Worm (Caenorhabditis elegans) whole organism, midembryonic: ENCODE data around the gene aly-1.
A peak's percentile ranks its signal among the peaks of the same experiment; 100 is the strongest.

Experiments
- T22C8.4 ChIP-seq: fragments of 200-800 bp; sonication (Bioruptor generic); IDR thresholded peaks from 2 replicates; pipeline ENCODE4 v1.3.6; 2022; ENCODE audit warnings: missing genetic modification characterization, missing compliant biosample characterization
- cog-1 ChIP-seq: sonication (generic microtip); optimal IDR thresholded peaks from 2 replicates; lab custom pipeline; 2016; ENCODE audit warnings: missing genetic modification characterization, missing compliant biosample characterization
- flt-1 ChIP-seq: fragments of 200-800 bp; sonication (Bioruptor generic); IDR thresholded peaks from 2 replicates; pipeline ENCODE4 v1.3.6; 2022; ENCODE audit warnings: missing genetic modification characterization, missing compliant biosample characterization
- klf-2 ChIP-seq: fragments of 200-800 bp; sonication (Bioruptor generic); conservative IDR thresholded peaks from 2 replicates; pipeline ENCODE4 v1.3.6; 2022; ENCODE audit warnings: missing genetic modification reagents, missing genetic modification characterization, missing compliant biosample characterization
- med-1 ChIP-seq: sonication (generic microtip); optimal IDR thresholded peaks from 2 replicates; lab custom pipeline; 2017; ENCODE audit warnings: missing genetic modification characterization, mild to moderate bottlenecking, missing compliant biosample characterization, antibody characterized with exemption, missing genetic modification reagents; ENCODE audit not compliant: insufficient read depth
- ref-1 ChIP-seq: fragments of 200-800 bp; sonication (Bioruptor generic); conservative IDR thresholded peaks from 2 replicates; pipeline ENCODE4 v1.3.6; 2022; ENCODE audit warnings: missing genetic modification reagents, missing genetic modification characterization, missing compliant biosample characterization
- tab-1 ChIP-seq: fragments of 200-800 bp; sonication (Bioruptor generic); IDR thresholded peaks from 2 replicates; pipeline ENCODE4 v1.3.6; 2022; ENCODE audit warnings: missing genetic modification characterization, missing compliant biosample characterization
- ztf-23 ChIP-seq: fragments of 200-800 bp; sonication (Bioruptor generic); IDR thresholded peaks from 2 replicates; pipeline ENCODE4 v1.3.6; 2022; ENCODE audit warnings: missing genetic modification reagents, missing genetic modification characterization, missing compliant biosample characterization
- ztf-29 ChIP-seq: fragments of 200-800 bp; sonication (Bioruptor generic); IDR thresholded peaks from 2 replicates; pipeline ENCODE4 v1.3.6; 2022; ENCODE audit warnings: missing genetic modification reagents, missing genetic modification characterization, missing compliant biosample characterization

aly-1 gene

DNA sequence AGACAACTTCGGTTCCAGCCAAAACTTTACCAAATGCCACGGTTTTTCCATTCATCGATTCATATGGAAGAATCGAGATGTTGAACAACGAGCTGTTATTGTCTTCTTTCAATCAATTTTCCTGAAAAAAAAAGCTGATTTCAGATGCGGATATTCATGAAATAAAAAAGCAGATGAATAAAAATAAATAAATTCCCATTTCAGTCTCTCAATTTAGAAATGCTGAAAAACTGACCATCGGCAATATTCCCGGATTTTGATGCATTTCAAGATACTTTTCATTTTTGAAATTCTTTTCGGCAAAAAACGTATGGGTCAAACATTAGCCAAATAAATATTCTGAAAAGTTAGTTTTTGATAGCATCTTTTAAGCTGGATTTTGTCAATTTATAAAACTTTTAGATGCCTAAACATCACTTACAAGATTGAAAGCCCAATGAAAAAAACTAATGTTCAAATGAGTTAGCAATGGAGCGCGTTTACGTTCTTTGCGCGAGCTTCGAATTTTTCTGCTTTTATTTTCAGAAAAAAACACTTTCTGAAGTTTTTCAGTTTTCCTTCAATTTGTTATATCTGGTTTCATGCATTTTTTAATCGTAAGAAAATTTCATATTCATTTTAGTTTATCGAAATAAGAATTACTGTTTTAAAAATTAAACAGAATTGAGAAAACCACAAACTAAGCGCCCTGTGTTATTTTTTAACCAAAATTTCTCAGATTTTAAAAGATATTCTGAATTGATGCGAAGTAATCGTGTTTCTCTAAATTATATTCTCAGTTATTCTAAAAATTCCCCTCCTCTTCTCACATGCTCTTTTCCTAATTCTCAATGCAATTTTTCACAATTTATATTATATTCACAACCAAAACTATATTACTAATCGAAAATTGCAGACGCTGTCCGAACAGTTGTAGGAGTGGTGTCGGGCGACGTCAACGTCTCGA lies 4.4 kb upstream of the aly-1 start, which contains the start of the genes C01F6.14 and fem-3:
TSS of gene C01F6.14 (minus strand) at position 51 of the 946 bp plus-strand sequence.
TSS of gene fem-3 (plus strand) at position 896 of the 946 bp plus-strand sequence.
- no peak for TF ChIP-seq ztf-29 (GFP tag; lab: Robert Waterston, UW)
- no peak for TF ChIP-seq med-1 (GFP tag; lab: Kevin White, UChicago)
- TF ChIP-seq klf-2 (GFP tag; lab: Robert Waterston, UW), result no peak
- TF ChIP-seq tab-1, result no peak
- TF ChIP-seq flt-1 (GFP tag; lab: Robert Waterston, UW), result no peak
- TF ChIP-seq T22C8.4 (GFP tag; lab: Robert Waterston, UW), result no peak
- TF ChIP-seq ztf-23 (GFP tag; lab: Robert Waterston, UW), result no peak
- TF ChIP-seq cog-1 (tag; lab: Kevin White, UChicago), result no peak
- TF ChIP-seq ref-1 (GFP tag; lab: Robert Waterston, UW), result no peak

DNA sequence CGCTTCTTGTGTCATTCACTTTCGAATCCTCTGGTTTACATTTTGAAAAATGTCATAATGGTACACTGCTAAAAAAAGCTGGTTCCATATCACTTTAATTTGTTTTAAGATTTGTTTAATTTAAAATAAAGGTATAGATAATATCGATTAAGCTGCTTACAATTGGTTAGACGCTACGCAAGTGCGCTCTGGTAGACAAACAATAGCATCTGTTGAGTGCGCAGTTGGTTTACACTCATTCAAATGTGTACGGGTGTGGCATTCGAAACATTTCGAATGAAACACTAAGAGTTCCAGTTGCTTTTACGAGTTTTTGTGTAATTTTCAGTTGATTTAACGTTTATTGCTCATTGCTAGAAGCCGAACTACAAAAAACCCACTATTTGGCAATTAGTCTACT lies 1.3 kb upstream of the aly-1 start:
- TF ChIP-seq T22C8.4 (GFP tag; lab: Robert Waterston, UW), result peak; percentile 44; the same call in 1 of the 2 replicates
- no peak for TF ChIP-seq klf-2 (GFP tag; lab: Robert Waterston, UW)
- no peak for TF ChIP-seq med-1 (GFP tag; lab: Kevin White, UChicago)
- TF ChIP-seq flt-1 (GFP tag; lab: Robert Waterston, UW), result 0 out of 2 replicates have a peak, but pooled peaks have one; percentile 18
- TF ChIP-seq ztf-23 (GFP tag; lab: Robert Waterston, UW), result 0 out of 2 replicates have a peak, but pooled peaks have one; percentile 45
- TF ChIP-seq ztf-29 (GFP tag; lab: Robert Waterston, UW), result no peak
- peak; percentile 58 for TF ChIP-seq cog-1 (tag; lab: Kevin White, UChicago)

DNA sequence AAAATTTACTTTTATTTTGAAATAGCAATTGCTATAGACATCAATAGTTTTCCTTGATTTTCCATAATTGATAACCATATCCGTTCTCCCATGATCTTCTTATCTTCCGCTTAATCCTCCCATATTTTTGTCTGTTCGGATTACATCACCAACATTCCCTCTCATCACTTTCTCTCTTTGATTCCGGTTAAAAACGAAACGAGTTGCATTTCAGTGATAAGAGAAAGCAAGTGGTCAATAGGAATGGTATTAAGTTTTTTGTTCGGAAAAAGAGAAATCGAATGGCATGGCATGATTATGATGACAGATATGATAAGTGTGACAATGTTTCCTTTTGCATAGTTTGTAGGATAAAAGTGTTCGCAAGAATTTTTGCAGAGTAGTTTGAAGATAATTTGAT lies 3.3 kb downstream of the aly-1 start:
- TF ChIP-seq cog-1 (tag; lab: Kevin White, UChicago) (no peak), ztf-29 (GFP tag; lab: Robert Waterston, UW) (no peak), ztf-23 (GFP tag; lab: Robert Waterston, UW) (no peak), ref-1 (GFP tag; lab: Robert Waterston, UW) (no peak), T22C8.4 (GFP tag; lab: Robert Waterston, UW) (no peak), med-1 (GFP tag; lab: Kevin White, UChicago) (no peak), flt-1 (GFP tag; lab: Robert Waterston, UW) (no peak), tab-1 (no peak), klf-2 (GFP tag; lab: Robert Waterston, UW) (no peak)

DNA sequence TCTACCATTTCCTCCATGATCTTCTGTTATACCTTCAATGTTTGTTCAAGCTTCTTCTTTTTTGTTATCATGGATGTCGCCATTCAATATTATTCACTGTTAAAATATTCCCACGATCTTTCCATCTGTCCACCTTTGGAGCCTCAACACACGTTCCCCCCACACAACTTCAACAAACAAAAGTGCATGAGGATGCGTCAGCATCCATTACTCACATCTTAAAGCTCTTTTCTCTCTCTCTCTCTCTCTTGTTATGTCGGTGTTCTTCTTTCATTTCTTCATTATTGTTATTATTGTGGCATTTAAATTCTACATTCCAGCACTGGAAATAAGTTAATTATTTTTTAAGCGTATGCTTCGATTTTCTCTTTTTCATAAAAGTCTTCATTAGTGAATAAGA lies 5.3 kb downstream of the aly-1 start:
- no peak for TF ChIP-seq ref-1 (GFP tag; lab: Robert Waterston, UW)
- TF ChIP-seq med-1 (GFP tag; lab: Kevin White, UChicago), result no peak
- TF ChIP-seq T22C8.4 (GFP tag; lab: Robert Waterston, UW), result no peak
- TF ChIP-seq ztf-23 (GFP tag; lab: Robert Waterston, UW), result no peak
- no peak for TF ChIP-seq cog-1 (tag; lab: Kevin White, UChicago)
- no peak for TF ChIP-seq klf-2 (GFP tag; lab: Robert Waterston, UW)
- no peak for TF ChIP-seq ztf-29 (GFP tag; lab: Robert Waterston, UW)
- TF ChIP-seq tab-1, result no peak
- TF ChIP-seq flt-1 (GFP tag; lab: Robert Waterston, UW), result no peak

DNA sequence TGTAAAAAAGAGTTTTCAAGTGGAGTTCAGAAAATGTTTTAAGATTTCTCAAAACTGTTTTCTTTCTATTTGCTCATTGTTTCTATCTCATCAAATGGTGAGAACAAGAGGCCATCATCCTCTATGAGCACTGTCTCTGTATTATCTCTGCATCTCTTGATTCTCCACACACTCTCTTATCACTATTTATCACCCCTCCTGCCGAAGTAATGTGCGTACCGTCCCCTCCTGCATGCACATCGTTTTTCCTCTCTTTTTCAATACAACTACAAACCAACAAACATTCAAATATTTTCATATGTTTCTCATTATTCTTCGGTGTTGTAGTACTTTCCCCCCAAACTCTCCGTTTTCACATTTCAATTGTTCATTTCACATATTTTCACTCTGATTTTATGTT lies 7.7 kb downstream of the aly-1 start:
- TF ChIP-seq ztf-29 (GFP tag; lab: Robert Waterston, UW), result no peak
- no peak for TF ChIP-seq T22C8.4 (GFP tag; lab: Robert Waterston, UW)
- TF ChIP-seq ref-1 (GFP tag; lab: Robert Waterston, UW), result no peak
- TF ChIP-seq klf-2 (GFP tag; lab: Robert Waterston, UW), result no peak
- TF ChIP-seq med-1 (GFP tag; lab: Kevin White, UChicago), result no peak
- TF ChIP-seq ztf-23 (GFP tag; lab: Robert Waterston, UW), result no peak
- TF ChIP-seq tab-1, result no peak
- no peak for TF ChIP-seq flt-1 (GFP tag; lab: Robert Waterston, UW)
- no peak for TF ChIP-seq cog-1 (tag; lab: Kevin White, UChicago)

DNA sequence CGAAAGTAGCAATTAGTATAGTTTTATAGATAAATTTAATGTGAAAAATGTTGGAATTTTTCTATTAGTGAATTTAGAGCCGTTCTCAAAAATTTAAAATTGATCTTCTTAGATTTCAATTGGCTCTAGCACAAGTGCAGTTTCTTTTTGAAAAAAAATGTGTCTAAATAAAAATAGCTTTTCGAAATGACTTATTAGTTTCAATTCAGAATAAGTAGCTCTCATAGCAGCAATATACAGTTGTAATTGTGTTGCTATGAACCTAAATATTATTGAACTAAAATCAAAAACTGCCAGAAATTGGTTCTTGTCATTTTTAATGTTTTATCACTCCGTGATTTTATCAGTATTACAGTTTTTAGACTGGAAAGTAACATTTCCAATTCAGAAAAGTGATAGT lies 9.0 kb downstream of the aly-1 start:
- TF ChIP-seq ztf-23 (GFP tag; lab: Robert Waterston, UW) (no peak), tab-1 (no peak), ref-1 (GFP tag; lab: Robert Waterston, UW) (no peak), flt-1 (GFP tag; lab: Robert Waterston, UW) (no peak), cog-1 (tag; lab: Kevin White, UChicago) (no peak)

DNA sequence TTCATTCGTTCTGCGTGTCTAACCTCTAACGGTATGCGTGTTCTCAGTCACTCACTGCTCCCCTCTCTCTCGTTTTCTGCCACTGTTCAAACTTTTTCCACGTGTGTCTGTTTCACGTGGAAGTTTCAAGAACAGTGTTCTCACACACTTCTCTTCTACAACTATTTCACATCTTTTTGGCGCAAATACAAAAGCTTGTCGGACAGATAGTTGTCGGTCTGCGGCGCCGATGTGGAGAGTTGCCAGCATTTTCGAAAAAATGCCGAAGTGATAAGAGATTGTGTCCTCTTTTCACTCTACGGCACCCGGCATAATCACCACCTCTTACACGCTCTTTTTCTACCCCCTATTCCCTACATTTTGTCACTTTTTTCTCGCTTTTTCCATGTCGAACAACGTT lies 9.6 kb downstream of the aly-1 start:
- no peak for TF ChIP-seq ztf-23 (GFP tag; lab: Robert Waterston, UW)
- TF ChIP-seq flt-1 (GFP tag; lab: Robert Waterston, UW), result no peak
- no peak for TF ChIP-seq klf-2 (GFP tag; lab: Robert Waterston, UW)

DNA sequence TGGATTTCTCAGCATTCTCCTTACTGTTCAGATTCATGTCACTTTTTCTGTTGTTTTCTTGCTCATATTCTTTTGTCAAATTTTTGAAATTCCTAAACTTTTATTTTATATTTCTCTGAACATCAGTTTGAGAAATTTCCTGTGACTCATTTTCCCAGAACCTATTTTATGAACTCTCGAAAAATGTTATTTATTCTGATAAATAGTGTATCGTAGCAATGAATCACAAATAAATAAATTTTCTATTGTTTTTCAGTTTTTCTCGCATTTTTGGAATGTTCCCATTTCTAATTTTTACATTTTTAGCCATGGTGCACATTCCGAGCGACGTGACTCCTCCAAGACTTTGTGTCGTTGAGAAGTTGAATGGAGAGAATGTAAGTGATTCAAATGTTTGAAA lies 10.1 kb downstream of the aly-1 start, which contains the start of gene nrfl-1:
TSS of gene nrfl-1 (plus strand) at position 301 of the 400 bp plus-strand sequence.
- no peak for TF ChIP-seq ztf-23 (GFP tag; lab: Robert Waterston, UW)
- TF ChIP-seq tab-1, result no peak
- TF ChIP-seq med-1 (GFP tag; lab: Kevin White, UChicago), result no peak
- no peak for TF ChIP-seq ref-1 (GFP tag; lab: Robert Waterston, UW)
- no peak for TF ChIP-seq flt-1 (GFP tag; lab: Robert Waterston, UW)
- TF ChIP-seq klf-2 (GFP tag; lab: Robert Waterston, UW), result no peak

DNA sequence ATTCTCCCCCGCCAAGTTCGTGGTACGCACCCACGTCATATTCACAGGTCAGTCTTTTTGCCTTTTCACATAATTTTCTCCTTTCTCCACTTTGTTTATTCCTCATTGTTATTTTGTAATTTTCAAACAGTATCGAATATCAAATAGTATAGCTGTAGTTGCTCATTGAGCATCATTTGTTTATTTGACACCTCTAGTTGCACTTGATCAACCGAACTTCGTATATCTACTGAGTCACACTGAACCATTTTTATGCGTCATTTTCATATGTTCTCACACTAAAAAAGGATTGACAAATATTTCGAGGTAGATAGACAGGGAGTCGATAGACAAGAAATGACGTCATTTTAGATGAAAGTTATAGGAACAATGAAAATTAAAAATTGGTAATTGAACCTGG lies 11.5 kb downstream of the aly-1 start:
- TF ChIP-seq med-1 (GFP tag; lab: Kevin White, UChicago) (no peak), klf-2 (GFP tag; lab: Robert Waterston, UW) (no peak), cog-1 (tag; lab: Kevin White, UChicago) (no peak), flt-1 (GFP tag; lab: Robert Waterston, UW) (no peak), ztf-29 (GFP tag; lab: Robert Waterston, UW) (no peak), tab-1 (no peak), ztf-23 (GFP tag; lab: Robert Waterston, UW) (no peak), ref-1 (GFP tag; lab: Robert Waterston, UW) (no peak), T22C8.4 (GFP tag; lab: Robert Waterston, UW) (no peak)
